Fruit fly (Drosophila melanogaster) whole organism, embryonic: ENCODE measurements around the gene CG6431.
A peak's percentile ranks its signal among the peaks of the same experiment; 100 is the strongest.

ENCODE experiments used
- B-H2 ChIP-seq: fragments of 200-800 bp; sonication (Bioruptor generic); optimal IDR thresholded peaks from 2 replicates; lab custom pipeline; 2018; ENCODE audit warnings: missing biosample characterization, mild to moderate bottlenecking, missing genetic modification characterization
- CG10147 ChIP-seq: fragments of 200-800 bp; sonication (Bioruptor generic); optimal IDR thresholded peaks from 2 replicates; lab custom pipeline; 2019; ENCODE audit warnings: missing biosample characterization, mild to moderate bottlenecking, missing genetic modification characterization, moderate library complexity
- CG10462 ChIP-seq: fragments of 200-800 bp; sonication (Bioruptor generic); optimal IDR thresholded peaks from 2 replicates; lab custom pipeline; 2016; ENCODE audit warnings: missing biosample characterization, missing genetic modification characterization
- CG11504 ChIP-seq: fragments of 200-800 bp; sonication (Bioruptor generic); optimal IDR thresholded peaks from 3 replicates; lab custom pipeline; 2019; ENCODE audit warnings: missing biosample characterization, mild to moderate bottlenecking, missing genetic modification characterization, moderate library complexity
- CG12071 ChIP-seq: fragments of 200-800 bp; sonication (Bioruptor generic); optimal IDR thresholded peaks from 3 replicates; lab custom pipeline; 2018; ENCODE audit warnings: missing biosample characterization, mild to moderate bottlenecking, missing genetic modification characterization
- CG12299 ChIP-seq: fragments of 200-800 bp; sonication (Bioruptor generic); optimal IDR thresholded peaks from 2 replicates; lab custom pipeline; 2018; ENCODE audit warnings: missing biosample characterization, mild to moderate bottlenecking, missing genetic modification characterization
- CG1233 ChIP-seq: fragments of 200-800 bp; sonication (Bioruptor generic); optimal IDR thresholded peaks from 4 replicates; lab custom pipeline; 2018; ENCODE audit warnings: missing biosample characterization, mild to moderate bottlenecking, missing genetic modification characterization
- CG14014 ChIP-seq: fragments of 200-800 bp; sonication (Bioruptor generic); IDR thresholded peaks from 2 replicates; pipeline ENCODE4 v1.3.6; 2022; ENCODE audit warnings: missing biosample characterization, missing genetic modification characterization
- CG14441 ChIP-seq: fragments of 200-800 bp; sonication (Bioruptor generic); IDR thresholded peaks from 2 replicates; pipeline ENCODE4 v1.3.6; 2022; ENCODE audit warnings: missing biosample characterization, missing genetic modification characterization
- CG15269 ChIP-seq: fragments of 200-800 bp; sonication (Bioruptor generic); optimal IDR thresholded peaks from 2 replicates; lab custom pipeline; 2018; ENCODE audit warnings: missing biosample characterization, mild to moderate bottlenecking, missing genetic modification characterization, moderate library complexity
- CG1647 ChIP-seq: fragments of 200-800 bp; sonication (Bioruptor generic); optimal IDR thresholded peaks from 3 replicates; lab custom pipeline; 2016; ENCODE audit warnings: missing biosample characterization, missing genetic modification characterization
- CG17361 ChIP-seq: fragments of 200-800 bp; sonication (Bioruptor generic); IDR thresholded peaks from 3 replicates; pipeline ENCODE4 v1.3.6; 2022; ENCODE audit warnings: missing biosample characterization, missing genetic modification characterization
- CG2712 ChIP-seq: fragments of 200-800 bp; optimal IDR thresholded peaks from 3 replicates; lab custom pipeline; 2019; ENCODE audit warnings: missing biosample characterization, mild to moderate bottlenecking, missing genetic modification characterization, moderate library complexity
- CG34224 ChIP-seq: fragments of 200-800 bp; sonication (Bioruptor generic); IDR thresholded peaks from 3 replicates; pipeline ENCODE4 v1.3.6; 2022; ENCODE audit warnings: missing biosample characterization, missing genetic modification characterization; ENCODE audit not compliant: partially characterized antibody
- CG4328 ChIP-seq: fragments of 200-800 bp; sonication (Bioruptor generic); optimal IDR thresholded peaks from 3 replicates; lab custom pipeline; 2017; ENCODE audit warnings: missing biosample characterization, missing genetic modification reagents, missing genetic modification characterization
- CG4820 ChIP-seq: fragments of 200-800 bp; sonication (Bioruptor generic); optimal IDR thresholded peaks from 3 replicates; lab custom pipeline; 2016; ENCODE audit warnings: missing biosample characterization, missing genetic modification characterization
- CG6254 ChIP-seq: fragments of 200-800 bp; sonication (Bioruptor generic); optimal IDR thresholded peaks from 3 replicates; lab custom pipeline; 2017; ENCODE audit warnings: mild to moderate bottlenecking, missing biosample characterization, missing genetic modification reagents, missing genetic modification characterization
- CG8290 ChIP-seq, 3 experiments: fragments of 200-800 bp; sonication (Bioruptor generic); optimal IDR thresholded peaks; 2 replicates each; lab custom pipeline; 2016 to 2019; ENCODE audit warnings: missing biosample characterization in 3 of 3, missing genetic modification characterization in 3 of 3, mild to moderate bottlenecking in 2 of 3, moderate library complexity in 1 of 3
- D19A ChIP-seq: fragments of 200-800 bp; optimal IDR thresholded peaks from 3 replicates; lab custom pipeline; 2019; ENCODE audit warnings: missing biosample characterization, mild to moderate bottlenecking, missing genetic modification characterization, moderate library complexity
- Dfd ChIP-seq, 2 experiments: fragments of >200 bp; optimal IDR thresholded peaks; 2 replicates each; lab custom pipeline; 2017; ENCODE audit warnings: missing biosample characterization in 2 of 2, missing genetic modification characterization in 2 of 2
- Fer3 ChIP-seq: fragments of 200-800 bp; sonication (Bioruptor generic); optimal IDR thresholded peaks from 2 replicates; lab custom pipeline; 2018; ENCODE audit warnings: missing biosample characterization, mild to moderate bottlenecking, missing genetic modification characterization, moderate library complexity
- GATAe ChIP-seq: fragments of 200-800 bp; sonication (Bioruptor generic); conservative IDR thresholded peaks from 2 replicates; pipeline ENCODE4 v1.3.6; 2022; ENCODE audit warnings: missing biosample characterization, missing genetic modification characterization
- HmgD ChIP-seq: fragments of 200-800 bp; sonication (Bioruptor generic); optimal IDR thresholded peaks from 3 replicates; lab custom pipeline; 2016; ENCODE audit warnings: missing biosample characterization, missing genetic modification characterization
- Hmr ChIP-seq: fragments of 200-800 bp; sonication (Bioruptor generic); optimal IDR thresholded peaks from 3 replicates; lab custom pipeline; 2017; ENCODE audit warnings: mild to moderate bottlenecking, missing biosample characterization, missing genetic modification reagents, missing genetic modification characterization
- Hr39 ChIP-seq: fragments of >200 bp; optimal IDR thresholded peaks from 2 replicates; lab custom pipeline; 2017
- Lhr ChIP-seq: fragments of 200-800 bp; sonication (Bioruptor generic); optimal IDR thresholded peaks from 3 replicates; lab custom pipeline; 2017; ENCODE audit warnings: mild to moderate bottlenecking, missing biosample characterization, missing genetic modification reagents, missing genetic modification characterization
- Med ChIP-seq: fragments of 200-800 bp; sonication (Bioruptor generic); peaks from one replicate; lab custom pipeline; 2016; ENCODE audit warnings: missing biosample characterization, missing genetic modification characterization, mild to moderate bottlenecking, inconsistent platforms, moderate library complexity
- Mes4 ChIP-seq: fragments of 200-800 bp; sonication (Bioruptor generic); optimal IDR thresholded peaks from 2 replicates; lab custom pipeline; 2016; ENCODE audit warnings: missing biosample characterization, missing genetic modification characterization
- Neu2 ChIP-seq: fragments of 200-800 bp; sonication (Bioruptor generic); optimal IDR thresholded peaks from 3 replicates; lab custom pipeline; 2016; ENCODE audit warnings: missing biosample characterization, missing genetic modification characterization, borderline replicate concordance
- Nf-YB ChIP-seq: fragments of 200-800 bp; sonication (Bioruptor generic); optimal IDR thresholded peaks from 3 replicates; lab custom pipeline; 2019; ENCODE audit warnings: missing biosample characterization, mild to moderate bottlenecking, missing genetic modification characterization, moderate library complexity
- NfI ChIP-seq: fragments of 200-800 bp; sonication (Bioruptor generic); optimal IDR thresholded peaks from 3 replicates; lab custom pipeline; 2018; ENCODE audit warnings: missing biosample characterization, mild to moderate bottlenecking, missing genetic modification characterization, moderate library complexity
- Oli ChIP-seq: fragments of 200-800 bp; sonication (Bioruptor generic); optimal IDR thresholded peaks from 2 replicates; lab custom pipeline; 2018; ENCODE audit warnings: missing biosample characterization, mild to moderate bottlenecking, missing genetic modification characterization, moderate library complexity
- Rfx ChIP-seq: fragments of 200-800 bp; sonication (Bioruptor generic); IDR thresholded peaks from 2 replicates; pipeline ENCODE4 v1.3.6; 2022; ENCODE audit warnings: missing biosample characterization, missing genetic modification characterization
- Sox102F ChIP-seq: fragments of 200-800 bp; sonication (Bioruptor generic); optimal IDR thresholded peaks from 2 replicates; lab custom pipeline; 2018; ENCODE audit warnings: missing biosample characterization, mild to moderate bottlenecking, missing genetic modification characterization, moderate library complexity
- YL-1 ChIP-seq: fragments of 200-800 bp; sonication (Bioruptor generic); optimal IDR thresholded peaks from 3 replicates; lab custom pipeline; 2017; ENCODE audit warnings: missing biosample characterization, mild to moderate bottlenecking, missing genetic modification characterization
- ap ChIP-seq: fragments of 200-800 bp; sonication (Bioruptor generic); IDR thresholded peaks from 2 replicates; pipeline ENCODE4 v1.3.6; 2022; ENCODE audit warnings: missing biosample characterization, missing genetic modification characterization
- ato ChIP-seq: fragments of 200-800 bp; sonication (Bioruptor generic); IDR thresholded peaks from 2 replicates; pipeline ENCODE4 v1.3.6; 2022; ENCODE audit warnings: missing biosample characterization, missing genetic modification characterization; ENCODE audit not compliant: partially characterized antibody
- chif ChIP-seq, 2 experiments: fragments of 200-800 bp; sonication (Bioruptor generic); optimal IDR thresholded peaks; 3 replicates each; lab custom pipeline; 2016; ENCODE audit warnings: missing biosample characterization in 2 of 2, missing genetic modification characterization in 2 of 2
- eve ChIP-seq, 2 experiments: fragments of >200 bp; optimal IDR thresholded peaks; 2 replicates each; lab custom pipeline; 2017; ENCODE audit warnings: missing biosample characterization in 2 of 2, missing genetic modification characterization in 2 of 2
- klu ChIP-seq: fragments of 200-800 bp; sonication (Bioruptor generic); IDR thresholded peaks from 2 replicates; pipeline ENCODE4 v1.3.6; 2022; ENCODE audit warnings: missing biosample characterization, missing genetic modification characterization
- knrl ChIP-seq: fragments of 200-800 bp; sonication (Bioruptor generic); IDR thresholded peaks from 3 replicates; pipeline ENCODE4 v1.3.6; 2022; ENCODE audit warnings: missing biosample characterization, missing genetic modification characterization; ENCODE audit not compliant: partially characterized antibody
- lbe ChIP-seq: fragments of 200-800 bp; sonication (Bioruptor generic); optimal IDR thresholded peaks from 2 replicates; lab custom pipeline; 2016; ENCODE audit warnings: missing biosample characterization, mild to moderate bottlenecking, missing genetic modification characterization
- pb ChIP-seq: fragments of 200-800 bp; sonication (Bioruptor generic); optimal IDR thresholded peaks from 3 replicates; lab custom pipeline; 2016; ENCODE audit warnings: missing biosample characterization, missing genetic modification characterization
- rib ChIP-seq: fragments of 200-800 bp; sonication (Bioruptor generic); IDR thresholded peaks from 2 replicates; pipeline ENCODE4 v1.3.6; 2022; ENCODE audit warnings: missing biosample characterization, missing genetic modification characterization
- run ChIP-seq: fragments of 200-800 bp; sonication (Bioruptor generic); optimal IDR thresholded peaks from 3 replicates; lab custom pipeline; 2018; ENCODE audit warnings: missing biosample characterization, mild to moderate bottlenecking, missing genetic modification characterization
- sd ChIP-seq: fragments of 200-800 bp; sonication (Bioruptor generic); optimal IDR thresholded peaks from 3 replicates; lab custom pipeline; 2018; ENCODE audit warnings: missing biosample characterization, mild to moderate bottlenecking, missing genetic modification characterization, moderate library complexity
- sens ChIP-seq: fragments of 200-800 bp; sonication (Bioruptor generic); peaks from one replicate; lab custom pipeline; 2016; ENCODE audit warnings: missing biosample characterization, missing genetic modification characterization
- sima ChIP-seq: fragments of 200-800 bp; sonication (Bioruptor generic); optimal IDR thresholded peaks from 2 replicates; lab custom pipeline; 2016; ENCODE audit warnings: missing biosample characterization, missing genetic modification characterization
- slbo ChIP-seq: fragments of 200-800 bp; sonication (Bioruptor generic); IDR thresholded peaks from 2 replicates; pipeline ENCODE4 v1.3.6; 2022; ENCODE audit warnings: missing biosample characterization, missing genetic modification characterization
- wdn ChIP-seq: fragments of 200-800 bp; sonication (Bioruptor generic); IDR thresholded peaks from 2 replicates; pipeline ENCODE4 v1.3.6; 2022; ENCODE audit warnings: missing biosample characterization, missing genetic modification characterization

Gene CG6431

dm6 chr2L:10767597-10768188 is 43.7 kb downstream of the CG6431 start, which contains the start of gene Ubc2 (continued):
- TF ChIP-seq Hmr (GFP tag; lab: Kevin White, UChicago) (no peak), CG34224 (peak; percentile 85), pb (no peak), HmgD (GFP tag; lab: Kevin White, UChicago) (no peak), wdn (no peak), Lhr (GFP tag; lab: Kevin White, UChicago) (peak; percentile 48), ato (GFP tag; lab: Robert Waterston, UW) (peak; percentile 77), CG11504 (tag; lab: Kevin White, UChicago) (no peak), Mes4 (GFP tag; lab: Kevin White, UChicago) (no peak), knrl (GFP tag; lab: Robert Waterston, UW) (peak; percentile 83), CG4328 (GFP tag; lab: Kevin White, UChicago) (no peak), eve (GFP tag; optimal IDR thresholded peaks at IDR 0.05; lab: Kevin White, UChicago) (no peak), CG12071 (GFP tag; lab: Kevin White, UChicago) (no peak), sens (peak; percentile 81), CG10462 (GFP tag; lab: Kevin White, UChicago) (no peak), chif (GFP tag; optimal IDR thresholded peaks at IDR 0.05; lab: Kevin White, UChicago) (no peak), klu (no peak), Hr39 (lab: Kevin White, UChicago) (no peak), Rfx (GFP tag; lab: Robert Waterston, UW) (peak; percentile 60), CG15269 (tag; lab: Kevin White, UChicago) (no peak), rib (GFP tag; lab: Robert Waterston, UW) (0 out of 2 replicates have a peak, but pooled peaks have one; percentile 18), run (tag; lab: Kevin White, UChicago) (no peak), CG8290 (GFP tag; optimal IDR thresholded peaks at IDR 0.05; lab: Kevin White, UChicago) (peak; percentile 17), CG8290 (tag; optimal IDR thresholded peaks at IDR 0.05; lab: Kevin White, UChicago) (no peak), CG17361 (no peak), Neu2 (GFP tag; lab: Kevin White, UChicago) (no peak), CG1233 (GFP tag; lab: Kevin White, UChicago) (no peak), CG14441 (GFP tag; lab: Robert Waterston, UW) (0 out of 2 replicates have a peak, but pooled peaks have one; percentile 24), ap (GFP tag; lab: Robert Waterston, UW) (no peak), Dfd (GFP tag; optimal IDR thresholded peaks at IDR 0.05; lab: Kevin White, UChicago) (no peak), CG1647 (GFP tag; lab: Kevin White, UChicago) (no peak), Sox102F (GFP tag; lab: Kevin White, UChicago) (no peak), GATAe (GFP tag; lab: Robert Waterston, UW) (no peak), CG12299 (tag; lab: Kevin White, UChicago) (no peak), sd (no peak), slbo (peak; percentile 50), sima (GFP tag; lab: Kevin White, UChicago) (no peak), Nf-YB (GFP tag; lab: Kevin White, UChicago) (no peak), YL-1 (GFP tag; lab: Kevin White, UChicago) (peak; percentile 54), lbe (no peak), CG14014 (GFP tag; lab: Robert Waterston, UW) (no peak), NfI (peak; percentile 11), CG10147 (GFP tag; lab: Kevin White, UChicago) (no peak), Oli (tag; lab: Kevin White, UChicago) (no peak), D19A (tag; lab: Kevin White, UChicago) (no peak), B-H2 (GFP tag; lab: Kevin White, UChicago) (no peak), CG4820 (no peak), Med (peak; percentile 93), CG2712 (tag; lab: Kevin White, UChicago) (peak; percentile 37), CG6254 (GFP tag; lab: Kevin White, UChicago) (no peak), Fer3 (tag; lab: Kevin White, UChicago) (no peak)
